Worm (Caenorhabditis elegans): ENCODE results near the gene ZK1321.4.

- TF ChIP-seq tab-1 (GFP tag; IDR thresholded peaks at IDR 0.05) (no peak), ztf-29 (GFP tag; IDR thresholded peaks at IDR 0.05) (no peak), flt-1 (GFP tag; IDR thresholded peaks at IDR 0.05) (no peak), med-1 (GFP tag; optimal IDR thresholded peaks at IDR 0.05; ENCODE audit: insufficient read depth) (no peak), ztf-23 (GFP tag; IDR thresholded peaks at IDR 0.05) (no peak), ref-1 (GFP tag; conservative IDR thresholded peaks at IDR 0.05) (no peak), T22C8.4 (GFP tag; IDR thresholded peaks at IDR 0.05) (no peak), klf-2 (GFP tag; conservative IDR thresholded peaks at IDR 0.05) (no peak), cog-1 (tag; optimal IDR thresholded peaks at IDR 0.05) (no peak)
Observed at ce11 chrII:9729866-9730265, 43.9 kb downstream of the ZK1321.4 start.
